Fruit fly (Drosophila melanogaster): Measurements from ENCODE around the gene Dh44.
A peak's percentile ranks its signal among the peaks of the same experiment; 100 is the strongest.

Gene Dh44

dm6 chr3R:9593408-9594250 lies 44.4 kb upstream of the Dh44 start:
- TF ChIP-seq sv (GFP tag; optimal IDR thresholded peaks at IDR 0.05) (no peak), tai (GFP tag; optimal IDR thresholded peaks at IDR 0.05) (no peak), foxo (GFP tag; optimal IDR thresholded peaks at IDR 0.05) (peak in 1 of 2 experiments; percentile 28), fru (GFP tag; optimal IDR thresholded peaks at IDR 0.05) (peak; percentile 12), Hnf4 (GFP tag; optimal IDR thresholded peaks at IDR 0.05) (no peak)

dm6 chr3R:9594251-9594581 lies 43.8 kb upstream of the Dh44 start:
- TF ChIP-seq Hnf4 (GFP tag; optimal IDR thresholded peaks at IDR 0.05) (no peak), usp (GFP tag; optimal IDR thresholded peaks at IDR 0.05) (no peak), woc (GFP tag; optimal IDR thresholded peaks at IDR 0.05) (no peak), sage (GFP tag; optimal IDR thresholded peaks at IDR 0.05) (no peak), dl (GFP tag; optimal IDR thresholded peaks at IDR 0.05; ENCODE audit: insufficient read depth in 1 of 2, partially characterized antibody in 2 of 2) (no peak), CrebA (GFP tag; optimal IDR thresholded peaks at IDR 0.05; ENCODE audit: borderline replicate concordance) (no peak), CG32264 (GFP tag; optimal IDR thresholded peaks at IDR 0.05) (no peak), Dif (GFP tag; optimal IDR thresholded peaks at IDR 0.05; ENCODE audit: partially characterized antibody) (no peak), psq (GFP tag; optimal IDR thresholded peaks at IDR 0.05) (no peak), HLH106 (tag; optimal IDR thresholded peaks at IDR 0.05) (no peak), ey (GFP tag; optimal IDR thresholded peaks at IDR 0.05) (no peak), Abd-B (GFP tag; optimal IDR thresholded peaks at IDR 0.05) (no peak), Rel (GFP tag; optimal IDR thresholded peaks at IDR 0.05) (no peak), Rel (tag; optimal IDR thresholded peaks at IDR 0.05) (no peak), OdsH (GFP tag; optimal IDR thresholded peaks at IDR 0.05) (no peak)

- TF ChIP-seq Sp1 (GFP tag; optimal IDR thresholded peaks at IDR 0.05) (no peak), usp (GFP tag; optimal IDR thresholded peaks at IDR 0.05) (no peak), dmrt93B (GFP tag; optimal IDR thresholded peaks at IDR 0.05) (no peak), Jra (GFP tag; optimal IDR thresholded peaks at IDR 0.05) (no peak), sage (GFP tag; optimal IDR thresholded peaks at IDR 0.05) (no peak), Dif (GFP tag; optimal IDR thresholded peaks at IDR 0.05; ENCODE audit: partially characterized antibody) (no peak), CG32264 (GFP tag; optimal IDR thresholded peaks at IDR 0.05) (no peak), psq (GFP tag; optimal IDR thresholded peaks at IDR 0.05) (no peak), CG9705 (GFP tag; optimal IDR thresholded peaks at IDR 0.05) (no peak)
Measured at dm6 chr3R:9594839-9595238, 43.1 kb upstream of the Dh44 start.

dm6 chr3R:9595681-9596357 lies 42.2 kb upstream of the Dh44 start:
- TF ChIP-seq foxo (GFP tag; optimal IDR thresholded peaks at IDR 0.05) (no peak), CG9705 (GFP tag; optimal IDR thresholded peaks at IDR 0.05) (no peak), Dif (GFP tag; optimal IDR thresholded peaks at IDR 0.05; ENCODE audit: partially characterized antibody) (no peak), Abd-B (GFP tag; optimal IDR thresholded peaks at IDR 0.05) (no peak), br (GFP tag; optimal IDR thresholded peaks at IDR 0.05) (no peak), OdsH (GFP tag; optimal IDR thresholded peaks at IDR 0.05) (no peak)

dm6 chr3R:9596615-9597014 lies 41.4 kb upstream of the Dh44 start:
- no peak for TF ChIP-seq CG9705 (GFP tag; optimal IDR thresholded peaks at IDR 0.05)
- no peak for TF ChIP-seq Abd-B (GFP tag; optimal IDR thresholded peaks at IDR 0.05)

- TF ChIP-seq foxo (GFP tag; optimal IDR thresholded peaks at IDR 0.05): peak in 1 of 2 experiments; percentile 70
- peak; percentile 65 for TF ChIP-seq h (GFP tag; optimal IDR thresholded peaks at IDR 0.05)
- no peak for TF ChIP-seq Hr78 (GFP tag; optimal IDR thresholded peaks at IDR 0.05)
- TF ChIP-seq Hr83 (GFP tag; optimal IDR thresholded peaks at IDR 0.05; ENCODE audit: poor library complexity, severe bottlenecking): no peak
- no peak for TF ChIP-seq Abd-B (GFP tag; optimal IDR thresholded peaks at IDR 0.05)
- no peak for TF ChIP-seq sage (GFP tag; optimal IDR thresholded peaks at IDR 0.05)
- no peak for TF ChIP-seq Vsx2 (GFP tag; optimal IDR thresholded peaks at IDR 0.05; ENCODE audit: partially characterized antibody)
- TF ChIP-seq rgr (GFP tag; optimal IDR thresholded peaks at IDR 0.05): peak; percentile 50
- TF ChIP-seq psq (GFP tag; optimal IDR thresholded peaks at IDR 0.05): peak; percentile 42
- TF ChIP-seq ey (GFP tag; optimal IDR thresholded peaks at IDR 0.05): peak; percentile 53
- no peak for TF ChIP-seq dsf (GFP tag; optimal IDR thresholded peaks at IDR 0.05; ENCODE audit: borderline replicate concordance)
- TF ChIP-seq HLH106 (tag; optimal IDR thresholded peaks at IDR 0.05): peak; percentile 55
- TF ChIP-seq Rel (GFP tag; optimal IDR thresholded peaks at IDR 0.05): no peak
- TF ChIP-seq Rel (tag; optimal IDR thresholded peaks at IDR 0.05): no peak
- TF ChIP-seq Mio (GFP tag; optimal IDR thresholded peaks at IDR 0.05): no peak
- no peak for TF ChIP-seq Myc (optimal IDR thresholded peaks at IDR 0.05)
- no peak for TF ChIP-seq GATAd (GFP tag; optimal IDR thresholded peaks at IDR 0.05)
- peak; percentile 41 for TF ChIP-seq Sp1 (GFP tag; optimal IDR thresholded peaks at IDR 0.05)
- no peak for TF ChIP-seq dl (GFP tag; optimal IDR thresholded peaks at IDR 0.05; ENCODE audit: insufficient read depth in 1 of 2, partially characterized antibody in 2 of 2)
- TF ChIP-seq N (GFP tag; optimal IDR thresholded peaks at IDR 0.05): no peak
- no peak for TF ChIP-seq tai (GFP tag; optimal IDR thresholded peaks at IDR 0.05)
- no peak for TF ChIP-seq CG32264 (GFP tag; optimal IDR thresholded peaks at IDR 0.05)
- TF ChIP-seq brk (GFP tag; optimal IDR thresholded peaks at IDR 0.05): no peak
- no peak for TF ChIP-seq CrebA (GFP tag; optimal IDR thresholded peaks at IDR 0.05; ENCODE audit: borderline replicate concordance)
- no peak for TF ChIP-seq sv (GFP tag; optimal IDR thresholded peaks at IDR 0.05)
Measured at dm6 chr3R:9598099-9598498, 39.9 kb upstream of the Dh44 start.

Measured in whole organism, wandering third instar larva.